Fruit fly (Drosophila melanogaster): Measurements from ENCODE around the gene Sec61gamma.

- TF ChIP-seq CG3032 (tag; optimal IDR thresholded peaks at IDR 0.05) = no peak
- TF ChIP-seq Eip93F (GFP tag; optimal IDR thresholded peaks at IDR 0.05) = no peak
- TF ChIP-seq Eip75B (GFP tag; optimal IDR thresholded peaks at IDR 0.05) = no peak
- no peak for TF ChIP-seq CG16779 (tag; optimal IDR thresholded peaks at IDR 0.05)
- TF ChIP-seq fd85E (GFP tag; optimal IDR thresholded peaks at IDR 0.05) = no peak
- TF ChIP-seq dac (GFP tag; optimal IDR thresholded peaks at IDR 0.05) = no peak
- no peak for TF ChIP-seq CG11902 (GFP tag; optimal IDR thresholded peaks at IDR 0.05)
- no peak for TF ChIP-seq CG6792 (GFP tag; optimal IDR thresholded peaks at IDR 0.05)
Observed at dm6 chrX:19615990-19616663, 27.0 kb upstream of the Sec61gamma start, which contains the start of gene CG14210.
